Worm (Caenorhabditis elegans): ENCODE data around the gene rpl-16.

The rpl-16 gene

ce11 chrIII:3540424-3540823 lies 37.0 kb upstream of the rpl-16 start (continued):
- TF ChIP-seq unc-30 (tag; optimal IDR thresholded peaks at IDR 0.05), result no peak
- peak; percentile 29 for TF ChIP-seq nhr-77 (tag; optimal IDR thresholded peaks at IDR 0.05)
- no peak for TF ChIP-seq unc-62 (GFP tag; optimal IDR thresholded peaks at IDR 0.05)
- peak; percentile 34 for TF ChIP-seq ceh-8 (GFP tag; optimal IDR thresholded peaks at IDR 0.05)
- TF ChIP-seq unc-86 (tag; optimal IDR thresholded peaks at IDR 0.05), result no peak
- no peak for TF ChIP-seq fkh-10 (GFP tag; optimal IDR thresholded peaks at IDR 0.05)
- no peak for TF ChIP-seq mab-9 (GFP tag; IDR thresholded peaks at IDR 0.05)
- TF ChIP-seq sup-37 (GFP tag; optimal IDR thresholded peaks at IDR 0.05), result no peak
- TF ChIP-seq pqm-1 (tag; optimal IDR thresholded peaks at IDR 0.05), result no peak
- TF ChIP-seq nhr-28 (tag; optimal IDR thresholded peaks at IDR 0.05), result no peak
- no peak for TF ChIP-seq zip-4 (GFP tag; optimal IDR thresholded peaks at IDR 0.05)
- TF ChIP-seq ztf-4 (tag; optimal IDR thresholded peaks at IDR 0.05), result no peak
- TF ChIP-seq ztf-11 (tag; optimal IDR thresholded peaks at IDR 0.05), result peak in 1 of 2 experiments; percentile 73
- peak; percentile 85 for TF ChIP-seq nhr-90 (tag; optimal IDR thresholded peaks at IDR 0.05; ENCODE audit: poor library complexity)
- TF ChIP-seq lir-3 (tag; optimal IDR thresholded peaks at IDR 0.05; ENCODE audit: poor library complexity), result peak; percentile 78
- TF ChIP-seq elt-3 (tag; optimal IDR thresholded peaks at IDR 0.05), result no peak
- TF ChIP-seq fos-1 (tag; optimal IDR thresholded peaks at IDR 0.05), result peak; percentile 59
- peak; percentile 84 for TF ChIP-seq nhr-20 (tag; optimal IDR thresholded peaks at IDR 0.05)
- no peak for TF ChIP-seq F16B12.6 (tag; optimal IDR thresholded peaks at IDR 0.05)
- no peak for TF ChIP-seq ama-1 (optimal IDR thresholded peaks at IDR 0.05)
- TF ChIP-seq nhr-47 (tag; optimal IDR thresholded peaks at IDR 0.05), result peak; percentile 85
- TF ChIP-seq unc-130 (tag; optimal IDR thresholded peaks at IDR 0.05), result no peak
- peak; percentile 65 for TF ChIP-seq dsc-1 (tag; optimal IDR thresholded peaks at IDR 0.05)
- TF ChIP-seq lin-14 (GFP tag; optimal IDR thresholded peaks at IDR 0.05), result peak; percentile 75
- TF ChIP-seq hlh-17 (GFP tag; optimal IDR thresholded peaks at IDR 0.05; ENCODE audit: borderline replicate concordance), result no peak
- TF ChIP-seq vab-15 (tag; optimal IDR thresholded peaks at IDR 0.05), result no peak
- peak; percentile 80 for TF ChIP-seq rnt-1 (tag; optimal IDR thresholded peaks at IDR 0.05)
- peak; percentile 63 to 67 for TF ChIP-seq efl-1 (optimal IDR thresholded peaks at IDR 0.05)
- peak; percentile 66 to 96 for TF ChIP-seq efl-1 (GFP tag; optimal IDR thresholded peaks at IDR 0.05 in 1 of 2)
- peak; percentile 36 for TF ChIP-seq C04F5.9 (tag; optimal IDR thresholded peaks at IDR 0.05)
- peak; percentile 60 for TF ChIP-seq ceh-88 (GFP tag; IDR thresholded peaks at IDR 0.05)
- no peak for TF ChIP-seq C34B4.2 (tag; optimal IDR thresholded peaks at IDR 0.05)
- peak; percentile 63 for TF ChIP-seq isw-1 (GFP tag; IDR thresholded peaks at IDR 0.05)
- no peak for TF ChIP-seq sptf-1 (tag; optimal IDR thresholded peaks at IDR 0.05)
- peak; percentile 85 for TF ChIP-seq pax-3 (tag; optimal IDR thresholded peaks at IDR 0.05)
- no peak for TF ChIP-seq ces-1 (GFP tag; optimal IDR thresholded peaks at IDR 0.05)
- no peak for TF ChIP-seq nhr-84 (tag; optimal IDR thresholded peaks at IDR 0.05)
- TF ChIP-seq grh-1 (GFP tag; IDR thresholded peaks at IDR 0.05), result no peak
- TF ChIP-seq nhr-85 (tag), result peak; percentile 87
- peak; percentile 46 for TF ChIP-seq sox-4 (tag; optimal IDR thresholded peaks at IDR 0.05)
- TF ChIP-seq tlp-1 (tag; optimal IDR thresholded peaks at IDR 0.05), result no peak
- TF ChIP-seq fkh-4 (tag; optimal IDR thresholded peaks at IDR 0.05; ENCODE audit: borderline replicate concordance), result peak; percentile 24
- no peak for TF ChIP-seq alr-1 (tag; optimal IDR thresholded peaks at IDR 0.05; ENCODE audit: borderline replicate concordance)
- peak; percentile 35 for TF ChIP-seq egl-13 (tag; optimal IDR thresholded peaks at IDR 0.05)
- no peak for TF ChIP-seq Y116A8C.19 (tag; optimal IDR thresholded peaks at IDR 0.05; ENCODE audit: borderline replicate concordance)
- TF ChIP-seq egl-27 (tag; optimal IDR thresholded peaks at IDR 0.05), result no peak
- no peak for TF ChIP-seq nhr-76 (tag; optimal IDR thresholded peaks at IDR 0.05)
- peak; percentile 77 for TF ChIP-seq tbx-2 (tag; optimal IDR thresholded peaks at IDR 0.05)
- TF ChIP-seq nhr-19 (GFP tag; conservative IDR thresholded peaks at IDR 0.05), result peak; percentile 75
- peak; percentile 53 to 64 (median 63) for TF ChIP-seq dpl-1 (GFP tag; optimal IDR thresholded peaks at IDR 0.05)
- peak; percentile 84 for TF ChIP-seq fkh-8 (tag; optimal IDR thresholded peaks at IDR 0.05)
- peak; percentile 86 for TF ChIP-seq nhr-71 (tag; optimal IDR thresholded peaks at IDR 0.05)
- no peak for TF ChIP-seq aha-1 (tag; optimal IDR thresholded peaks at IDR 0.05)
